Fruit fly (Drosophila melanogaster) whole organism, embryonic: ENCODE results near the gene cysu.
A peak's percentile ranks its signal among the peaks of the same experiment; 100 is the strongest.

Experiments used
- Adf1 ChIP-seq: fragments of 200-800 bp; sonication (Bioruptor generic); IDR thresholded peaks from 2 replicates; pipeline ENCODE4 v1.3.6; 2022; ENCODE audit warnings: missing biosample characterization, missing genetic modification characterization
- Atf3 ChIP-seq: fragments of 200-800 bp; sonication (Bioruptor generic); optimal IDR thresholded peaks from 3 replicates; lab custom pipeline; 2016; ENCODE audit warnings: missing biosample characterization, missing genetic modification characterization
- Bgb ChIP-seq: fragments of 200-800 bp; sonication (Bioruptor generic); IDR thresholded peaks from 2 replicates; pipeline ENCODE4 v1.3.6; 2022; ENCODE audit warnings: missing biosample characterization, missing genetic modification characterization; ENCODE audit not compliant: partially characterized antibody
- CG10267 ChIP-seq: fragments of 200-800 bp; sonication (Bioruptor generic); optimal IDR thresholded peaks from 2 replicates; lab custom pipeline; 2018; ENCODE audit warnings: missing biosample characterization, mild to moderate bottlenecking, missing genetic modification characterization, moderate library complexity
- CG10565 ChIP-seq: fragments of 200-800 bp; sonication (Bioruptor generic); optimal IDR thresholded peaks from 3 replicates; lab custom pipeline; 2016; ENCODE audit warnings: missing biosample characterization, mild to moderate bottlenecking, missing genetic modification characterization
- CG11085 ChIP-seq: fragments of 200-800 bp; sonication (Bioruptor generic); IDR thresholded peaks from 2 replicates; pipeline ENCODE4 v1.3.6; 2022; ENCODE audit warnings: missing biosample characterization, missing genetic modification characterization
- CG12744 ChIP-seq: fragments of 200-800 bp; sonication (Bioruptor generic); optimal IDR thresholded peaks from 2 replicates; lab custom pipeline; 2016; ENCODE audit warnings: missing biosample characterization, missing genetic modification characterization
- CG13296 ChIP-seq: fragments of 200-800 bp; sonication (Bioruptor generic); optimal IDR thresholded peaks from 3 replicates; lab custom pipeline; 2018; ENCODE audit warnings: missing biosample characterization, mild to moderate bottlenecking, missing genetic modification characterization
- CG1529 ChIP-seq: fragments of 200-800 bp; sonication (Bioruptor generic); optimal IDR thresholded peaks from 3 replicates; lab custom pipeline; 2018; ENCODE audit warnings: missing biosample characterization, missing genetic modification characterization
- CG1647 ChIP-seq: fragments of 200-800 bp; sonication (Bioruptor generic); optimal IDR thresholded peaks from 3 replicates; lab custom pipeline; 2016; ENCODE audit warnings: missing biosample characterization, missing genetic modification characterization
- CG16813 ChIP-seq: fragments of 200-800 bp; sonication (Bioruptor generic); IDR thresholded peaks from 3 replicates; pipeline ENCODE4 v1.3.6; 2022; ENCODE audit warnings: missing biosample characterization, missing genetic modification characterization; ENCODE audit not compliant: partially characterized antibody
- CG17912 ChIP-seq: fragments of 200-800 bp; sonication (Bioruptor generic); optimal IDR thresholded peaks from 2 replicates; lab custom pipeline; 2018; ENCODE audit warnings: missing biosample characterization, mild to moderate bottlenecking, missing genetic modification characterization
- CG18476 ChIP-seq: fragments of 200-800 bp; sonication (Bioruptor generic); optimal IDR thresholded peaks from 2 replicates; lab custom pipeline; 2016; ENCODE audit warnings: missing biosample characterization, mild to moderate bottlenecking, missing genetic modification characterization
- CG2712 ChIP-seq: fragments of 200-800 bp; optimal IDR thresholded peaks from 3 replicates; lab custom pipeline; 2019; ENCODE audit warnings: missing biosample characterization, mild to moderate bottlenecking, missing genetic modification characterization, moderate library complexity
- CG3163 ChIP-seq: fragments of 200-800 bp; sonication (Bioruptor generic); optimal IDR thresholded peaks from 3 replicates; lab custom pipeline; 2016; ENCODE audit warnings: missing biosample characterization, missing genetic modification characterization
- CG3407 ChIP-seq: fragments of 200-800 bp; sonication (Bioruptor generic); optimal IDR thresholded peaks from 2 replicates; lab custom pipeline; 2018; ENCODE audit warnings: missing biosample characterization, mild to moderate bottlenecking, missing genetic modification characterization
- CG4854 ChIP-seq: fragments of 200-800 bp; sonication (Bioruptor generic); optimal IDR thresholded peaks from 2 replicates; lab custom pipeline; 2016; ENCODE audit warnings: missing biosample characterization, missing genetic modification characterization, inconsistent platforms
- CG7786 ChIP-seq: fragments of 200-800 bp; sonication (Bioruptor generic); optimal IDR thresholded peaks from 2 replicates; lab custom pipeline; 2016; ENCODE audit warnings: missing biosample characterization, missing genetic modification characterization
- CG9609 ChIP-seq: fragments of 200-800 bp; sonication (Bioruptor generic); optimal IDR thresholded peaks from 3 replicates; lab custom pipeline; 2016; ENCODE audit warnings: missing biosample characterization, missing genetic modification characterization
- Dbx ChIP-seq: fragments of 200-800 bp; sonication (Bioruptor generic); IDR thresholded peaks from 3 replicates; pipeline ENCODE4 v1.3.6; 2022; ENCODE audit warnings: missing biosample characterization, missing genetic modification characterization
- Dfd ChIP-seq, 2 experiments: fragments of >200 bp; optimal IDR thresholded peaks; 2 replicates each; lab custom pipeline; 2017; ENCODE audit warnings: missing biosample characterization in 2 of 2, missing genetic modification characterization in 2 of 2
- Fer3 ChIP-seq: fragments of 200-800 bp; sonication (Bioruptor generic); optimal IDR thresholded peaks from 2 replicates; lab custom pipeline; 2018; ENCODE audit warnings: missing biosample characterization, mild to moderate bottlenecking, missing genetic modification characterization, moderate library complexity
- Gsc ChIP-seq: fragments of 200-800 bp; sonication (Bioruptor generic); IDR thresholded peaks from 2 replicates; pipeline ENCODE4 v1.3.6; 2022; ENCODE audit warnings: missing biosample characterization, missing genetic modification characterization
- H15 ChIP-seq: fragments of 200-800 bp; sonication (Bioruptor generic); IDR thresholded peaks from 3 replicates; pipeline ENCODE4 v1.3.6; 2022; ENCODE audit warnings: missing biosample characterization, missing genetic modification characterization
- H2.0 ChIP-seq: fragments of 200-800 bp; sonication (Bioruptor generic); IDR thresholded peaks from 2 replicates; pipeline ENCODE4 v1.3.6; 2022; ENCODE audit warnings: missing biosample characterization, missing genetic modification characterization
- Hmx ChIP-seq: fragments of 200-800 bp; sonication (Bioruptor generic); optimal IDR thresholded peaks from 2 replicates; lab custom pipeline; 2016; ENCODE audit warnings: missing biosample characterization, missing genetic modification characterization
- Jarid2 ChIP-seq: fragments of 200-800 bp; sonication (Bioruptor generic); optimal IDR thresholded peaks from 3 replicates; lab custom pipeline; 2017; ENCODE audit warnings: mild to moderate bottlenecking, missing biosample characterization, missing genetic modification reagents, missing genetic modification characterization
- Kr ChIP-seq: fragments of 200-800 bp; sonication (Bioruptor generic); optimal IDR thresholded peaks from 2 replicates; lab custom pipeline; 2017; ENCODE audit warnings: missing biosample characterization, mild to moderate bottlenecking, missing genetic modification characterization
- Lpt ChIP-seq: fragments of >200 bp; optimal IDR thresholded peaks from 2 replicates; lab custom pipeline; 2018; ENCODE audit warnings: missing biosample characterization, missing genetic modification characterization
- NfI ChIP-seq: fragments of 200-800 bp; sonication (Bioruptor generic); optimal IDR thresholded peaks from 3 replicates; lab custom pipeline; 2018; ENCODE audit warnings: missing biosample characterization, mild to moderate bottlenecking, missing genetic modification characterization, moderate library complexity
- Opbp ChIP-seq: fragments of 200-800 bp; sonication (Bioruptor generic); IDR thresholded peaks from 3 replicates; pipeline ENCODE4 v1.3.6; 2022; ENCODE audit warnings: missing biosample characterization, missing genetic modification characterization; ENCODE audit not compliant: partially characterized antibody
- PHDP ChIP-seq: fragments of 200-800 bp; sonication (Bioruptor generic); optimal IDR thresholded peaks from 3 replicates; lab custom pipeline; 2018; ENCODE audit warnings: missing biosample characterization, mild to moderate bottlenecking, missing genetic modification characterization, moderate library complexity
- Six4 ChIP-seq: fragments of 200-800 bp; sonication (Bioruptor generic); optimal IDR thresholded peaks from 2 replicates; lab custom pipeline; 2016; ENCODE audit warnings: missing biosample characterization, missing genetic modification characterization
- Taf1 ChIP-seq: fragments of 200-800 bp; sonication (Bioruptor generic); IDR thresholded peaks from 2 replicates; pipeline ENCODE4 v1.3.6; 2022; ENCODE audit warnings: missing biosample characterization, missing genetic modification characterization
- Tbp ChIP-seq: fragments of >200 bp; optimal IDR thresholded peaks from 2 replicates; lab custom pipeline; 2018; ENCODE audit warnings: missing biosample characterization, missing genetic modification characterization
- ac ChIP-seq: fragments of 200-800 bp; sonication (Bioruptor generic); optimal IDR thresholded peaks from 3 replicates; lab custom pipeline; 2017; ENCODE audit warnings: missing biosample characterization, mild to moderate bottlenecking, missing genetic modification characterization
- br ChIP-seq: fragments of >200 bp; optimal IDR thresholded peaks from 2 replicates; lab custom pipeline; 2017
- chif ChIP-seq, 2 experiments: fragments of 200-800 bp; sonication (Bioruptor generic); optimal IDR thresholded peaks; 3 replicates each; lab custom pipeline; 2016; ENCODE audit warnings: missing biosample characterization in 2 of 2, missing genetic modification characterization in 2 of 2
- chn ChIP-seq: fragments of 200-800 bp; sonication (Bioruptor generic); optimal IDR thresholded peaks from 2 replicates; lab custom pipeline; 2016; ENCODE audit warnings: missing biosample characterization, missing genetic modification characterization
- esg ChIP-seq: fragments of 200-800 bp; sonication (Bioruptor generic); conservative IDR thresholded peaks from 2 replicates; pipeline ENCODE4 v1.3.6; 2022; ENCODE audit warnings: missing biosample characterization, missing genetic modification characterization
- gfzf ChIP-seq: fragments of 200-800 bp; sonication (Bioruptor generic); optimal IDR thresholded peaks from 2 replicates; lab custom pipeline; 2016; ENCODE audit warnings: missing biosample characterization, mild to moderate bottlenecking, missing genetic modification characterization, moderate library complexity
- her ChIP-seq: fragments of 200-800 bp; sonication (Bioruptor generic); optimal IDR thresholded peaks from 2 replicates; lab custom pipeline; 2016; ENCODE audit warnings: missing biosample characterization, missing genetic modification characterization
- lbe ChIP-seq: fragments of 200-800 bp; sonication (Bioruptor generic); optimal IDR thresholded peaks from 2 replicates; lab custom pipeline; 2016; ENCODE audit warnings: missing biosample characterization, mild to moderate bottlenecking, missing genetic modification characterization
- lov ChIP-seq, 2 experiments: fragments of 200-800 bp in 1 of 2; fragments of >200 bp in 1 of 2; sonication (Bioruptor generic) in 1 of 2; IDR thresholded peaks in 1 of 2; optimal IDR thresholded peaks in 1 of 2; 2 replicates in 1 of 2; 3 replicates in 1 of 2; pipeline versions ENCODE4 v1.3.6 to Lab custom; 2017 to 2022; ENCODE audit warnings: missing biosample characterization in 1 of 2, missing genetic modification characterization in 1 of 2
- pzg ChIP-seq: fragments of 200-800 bp; sonication (Bioruptor generic); optimal IDR thresholded peaks from 3 replicates; lab custom pipeline; 2018; ENCODE audit warnings: missing biosample characterization, mild to moderate bottlenecking, missing genetic modification characterization, moderate library complexity
- sna ChIP-seq: fragments of 200-800 bp; sonication (Bioruptor generic); IDR thresholded peaks from 2 replicates; pipeline ENCODE4 v1.3.6; 2022; ENCODE audit warnings: missing biosample characterization, missing genetic modification characterization; ENCODE audit not compliant: partially characterized antibody
- so ChIP-seq: fragments of 200-800 bp; sonication (Bioruptor generic); IDR thresholded peaks from 3 replicates; pipeline ENCODE4 v1.3.6; 2022; ENCODE audit warnings: missing biosample characterization, missing genetic modification characterization
- tio ChIP-seq: fragments of 200-800 bp; sonication (Bioruptor generic); optimal IDR thresholded peaks from 2 replicates; lab custom pipeline; 2017; ENCODE audit warnings: missing biosample characterization, missing genetic modification characterization, inconsistent platforms
- vfl ChIP-seq: fragments of 200-800 bp; sonication (Bioruptor generic); optimal IDR thresholded peaks from 2 replicates; lab custom pipeline; 2016; ENCODE audit warnings: missing biosample characterization, missing genetic modification characterization
- z ChIP-seq: fragments of 200-800 bp; sonication (Bioruptor generic); IDR thresholded peaks from 3 replicates; pipeline ENCODE4 v1.3.6; 2022; ENCODE audit warnings: missing biosample characterization, missing genetic modification characterization

cysu gene

DNA sequence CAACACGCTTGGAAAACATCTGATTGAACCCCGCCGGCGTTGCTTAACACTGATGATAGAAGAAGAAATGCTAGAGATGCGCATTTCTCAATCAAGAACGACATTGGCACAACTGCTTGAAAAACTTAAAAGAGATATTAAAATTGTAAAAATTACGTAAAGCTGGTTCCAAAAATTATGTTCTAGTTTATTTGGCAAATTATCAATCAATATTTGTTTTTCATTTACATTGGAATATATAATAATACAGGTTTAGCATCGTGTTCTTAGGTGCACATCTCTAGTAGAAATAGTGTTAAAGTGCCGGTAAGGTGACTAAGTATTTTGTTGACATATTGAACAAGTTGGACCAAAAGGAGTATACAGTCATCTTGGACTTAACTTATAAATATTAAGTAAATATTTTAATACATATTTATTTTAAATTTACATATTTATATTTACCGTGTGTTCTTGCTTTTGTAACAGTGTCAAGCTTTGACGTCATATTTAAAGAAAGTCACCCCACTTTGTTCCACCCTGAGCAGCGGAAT is 34.2 kb upstream of the cysu start, which contains the start of the genes Brf and sds22 (continued):
- TF ChIP-seq CG9609 (GFP tag; lab: Kevin White, UChicago): peak; percentile 97
- peak; percentile 91 for TF ChIP-seq esg
- TF ChIP-seq Taf1: peak; percentile 74
- peak; percentile 74 for TF ChIP-seq Bgb
- peak; percentile 85 for TF ChIP-seq CG3407 (GFP tag; lab: Kevin White, UChicago)
- peak; percentile 33 for TF ChIP-seq Kr (GFP tag; lab: Kevin White, UChicago)
- peak; percentile 90 for TF ChIP-seq Hmx
- peak; percentile 84 for TF ChIP-seq CG11085 (GFP tag; lab: Robert Waterston, UW)
- TF ChIP-seq sna (GFP tag; lab: Robert Waterston, UW): peak; percentile 72; the same call in 1 of the 2 replicates
- TF ChIP-seq CG12744: peak; percentile 93
- TF ChIP-seq CG2712 (tag; lab: Kevin White, UChicago): peak; percentile 96
- TF ChIP-seq CG4854 (GFP tag; lab: Kevin White, UChicago): peak; percentile 94
- TF ChIP-seq CG17912 (GFP tag; lab: Kevin White, UChicago): peak; percentile 77
- TF ChIP-seq vfl (GFP tag; lab: Kevin White, UChicago): peak; percentile 96
- peak; percentile 90 for TF ChIP-seq H15 (GFP tag; lab: Robert Waterston, UW)
- TF ChIP-seq pzg (GFP tag; lab: Kevin White, UChicago): peak; percentile 66
- TF ChIP-seq CG7786 (GFP tag; lab: Kevin White, UChicago): peak; percentile 95
- TF ChIP-seq PHDP (tag; lab: Kevin White, UChicago): peak; percentile 95
- peak in 1 of 2 experiments; percentile 91 for TF ChIP-seq Dfd (GFP tag; optimal IDR thresholded peaks at IDR 0.05; lab: Kevin White, UChicago)
- peak; percentile 53; the same call in 1 of the 3 replicates for TF ChIP-seq Opbp (GFP tag; lab: Robert Waterston, UW)
- peak; percentile 94 for TF ChIP-seq CG18476
- TF ChIP-seq CG10565 (GFP tag; lab: Kevin White, UChicago): peak; percentile 88
- TF ChIP-seq Jarid2 (GFP tag; lab: Kevin White, UChicago): peak; percentile 62
- TF ChIP-seq so (GFP tag; lab: Robert Waterston, UW): peak; percentile 87
- TF ChIP-seq Adf1 (GFP tag; lab: Robert Waterston, UW): peak; percentile 66
- TF ChIP-seq br (lab: Kevin White, UChicago): no peak
- peak; percentile 87 for TF ChIP-seq CG16813 (GFP tag; lab: Robert Waterston, UW)
- TF ChIP-seq her (GFP tag; lab: Kevin White, UChicago): peak; percentile 88
- peak; percentile 76 for TF ChIP-seq Gsc (GFP tag; lab: Robert Waterston, UW)
- peak; percentile 95 to 96 for TF ChIP-seq chif (GFP tag; optimal IDR thresholded peaks at IDR 0.05; lab: Kevin White, UChicago)
- TF ChIP-seq Fer3 (tag; lab: Kevin White, UChicago): peak; percentile 94
- peak; percentile 100 for TF ChIP-seq CG10267 (tag; lab: Kevin White, UChicago)
- TF ChIP-seq gfzf (GFP tag; lab: Kevin White, UChicago): peak; percentile 34
- no peak for TF ChIP-seq Tbp (GFP tag; lab: Kevin White, UChicago)
- no peak for TF ChIP-seq lov (optimal IDR thresholded peaks at IDR 0.05; lab: Kevin White, UChicago)
- TF ChIP-seq lov (GFP tag; IDR thresholded peaks at IDR 0.05; lab: Robert Waterston, UW): peak; percentile 86; the same call in 2 of the 3 replicates
- TF ChIP-seq H2.0: peak; percentile 84
- TF ChIP-seq lbe (GFP tag; lab: Kevin White, UChicago): peak; percentile 93
- TF ChIP-seq ac (GFP tag; lab: Kevin White, UChicago): peak; percentile 55
- TF ChIP-seq Lpt (GFP tag; lab: Kevin White, UChicago): no peak
- peak; percentile 94 for TF ChIP-seq Six4
- TF ChIP-seq z (GFP tag; lab: Robert Waterston, UW): peak; percentile 41; the same call in 1 of the 3 replicates
- TF ChIP-seq CG13296 (GFP tag; lab: Kevin White, UChicago): peak; percentile 92
- TF ChIP-seq Dbx (GFP tag; lab: Robert Waterston, UW): peak; percentile 96
- peak; percentile 95 for TF ChIP-seq CG1647 (GFP tag; lab: Kevin White, UChicago)
- peak; percentile 96 for TF ChIP-seq NfI
- peak; percentile 97 for TF ChIP-seq chn (GFP tag; lab: Kevin White, UChicago)
- TF ChIP-seq tio (GFP tag; lab: Kevin White, UChicago): peak; percentile 93
- TF ChIP-seq CG3163 (GFP tag; lab: Kevin White, UChicago): peak; percentile 79
- peak; percentile 86 for TF ChIP-seq CG1529 (GFP tag; lab: Kevin White, UChicago)
- TF ChIP-seq Atf3 (GFP tag; lab: Kevin White, UChicago): peak; percentile 94
